Fruit fly (Drosophila melanogaster) whole organism, prepupa: Measurements from ENCODE around the gene CG10011.

ENCODE experiments used
- Blimp-1 ChIP-seq: fragments of 200-800 bp; sonication (Bioruptor generic); optimal IDR thresholded peaks from 3 replicates; lab custom pipeline; 2017; ENCODE audit warnings: missing biosample characterization, missing genetic modification characterization, mild to moderate bottlenecking, moderate library complexity, missing genetic modification reagents
- CG10631 ChIP-seq: fragments of 200-800 bp; sonication (Bioruptor generic); optimal IDR thresholded peaks from 2 replicates; lab custom pipeline; 2016; ENCODE audit warnings: missing biosample characterization, missing genetic modification characterization
- CG11294 ChIP-seq: fragments of 200-800 bp; sonication (Bioruptor generic); IDR thresholded peaks from 2 replicates; pipeline ENCODE4 v1.3.6; 2022; ENCODE audit warnings: missing biosample characterization, missing genetic modification characterization
- CG11762 ChIP-seq: fragments of 200-800 bp; sonication (Bioruptor generic); optimal IDR thresholded peaks from 3 replicates; lab custom pipeline; 2016; ENCODE audit warnings: missing biosample characterization, missing genetic modification characterization; ENCODE audit not compliant: insufficient read depth
- CG16779 ChIP-seq: fragments of 200-800 bp; sonication (Bioruptor generic); optimal IDR thresholded peaks from 3 replicates; lab custom pipeline; 2017; ENCODE audit warnings: missing biosample characterization, mild to moderate bottlenecking, missing genetic modification characterization
- CG3032 ChIP-seq: fragments of 200-800 bp; optimal IDR thresholded peaks from 2 replicates; lab custom pipeline; 2019; ENCODE audit warnings: missing biosample characterization, mild to moderate bottlenecking, missing genetic modification characterization, moderate library complexity
- CG31627 ChIP-seq: fragments of 200-800 bp; sonication (Bioruptor generic); optimal IDR thresholded peaks from 3 replicates; lab custom pipeline; 2016; ENCODE audit warnings: missing biosample characterization, missing genetic modification characterization
- CG3919 ChIP-seq: fragments of 200-800 bp; sonication (Bioruptor generic); optimal IDR thresholded peaks from 3 replicates; lab custom pipeline; 2016; ENCODE audit warnings: missing biosample characterization, missing genetic modification characterization
- CG6163 ChIP-seq: fragments of 200-800 bp; sonication (Bioruptor generic); IDR thresholded peaks from 3 replicates; pipeline ENCODE4 v1.3.6; 2022; ENCODE audit warnings: missing biosample characterization, missing genetic modification characterization
- CG6808 ChIP-seq: fragments of 200-800 bp; sonication (Bioruptor generic); optimal IDR thresholded peaks from 3 replicates; lab custom pipeline; 2017; ENCODE audit warnings: missing biosample characterization, missing genetic modification characterization, mild to moderate bottlenecking, moderate library complexity, missing genetic modification reagents
- CG6854 ChIP-seq: fragments of 200-800 bp; sonication (Bioruptor generic); optimal IDR thresholded peaks from 2 replicates; lab custom pipeline; 2017; ENCODE audit warnings: missing biosample characterization, mild to moderate bottlenecking, missing genetic modification characterization
- CG8319 ChIP-seq: fragments of 200-800 bp; sonication (Bioruptor generic); optimal IDR thresholded peaks from 3 replicates; lab custom pipeline; 2016; ENCODE audit warnings: missing biosample characterization, missing genetic modification characterization
- Eip75B ChIP-seq: fragments of 200-800 bp; sonication (Bioruptor generic); optimal IDR thresholded peaks from 3 replicates; lab custom pipeline; 2016; ENCODE audit warnings: missing biosample characterization, missing genetic modification characterization
- Eip78C ChIP-seq: fragments of 200-800 bp; sonication (Bioruptor generic); peaks from one replicate; lab custom pipeline; 2016; ENCODE audit warnings: missing biosample characterization, missing genetic modification characterization
- Hr39 ChIP-seq: fragments of 200-800 bp; sonication (Bioruptor generic); optimal IDR thresholded peaks from 2 replicates; lab custom pipeline; 2016; ENCODE audit warnings: missing biosample characterization, missing genetic modification characterization
- Met ChIP-seq: fragments of 200-800 bp; sonication (Bioruptor generic); optimal IDR thresholded peaks from 3 replicates; lab custom pipeline; 2016; ENCODE audit warnings: missing biosample characterization, missing genetic modification characterization
- Smox ChIP-seq: fragments of 200-800 bp; sonication (Bioruptor generic); optimal IDR thresholded peaks from 3 replicates; lab custom pipeline; 2016; ENCODE audit warnings: missing biosample characterization, missing genetic modification characterization
- Sox102F ChIP-seq: fragments of 200-800 bp; sonication (Bioruptor generic); optimal IDR thresholded peaks from 2 replicates; lab custom pipeline; 2016; ENCODE audit warnings: missing biosample characterization, mild to moderate bottlenecking, missing genetic modification characterization
- eg ChIP-seq: fragments of 200-800 bp; sonication (Bioruptor generic); IDR thresholded peaks from 3 replicates; pipeline ENCODE4 v1.3.6; 2022; ENCODE audit warnings: missing biosample characterization, missing genetic modification characterization
- esn ChIP-seq: fragments of 200-800 bp; sonication (Bioruptor generic); optimal IDR thresholded peaks from 2 replicates; lab custom pipeline; 2016; ENCODE audit warnings: missing biosample characterization, mild to moderate bottlenecking, missing genetic modification characterization, moderate library complexity
- fd59A ChIP-seq: fragments of 200-800 bp; sonication (Bioruptor generic); optimal IDR thresholded peaks from 2 replicates; lab custom pipeline; 2017; ENCODE audit warnings: missing biosample characterization, mild to moderate bottlenecking, missing genetic modification characterization, missing genetic modification reagents
- fkh ChIP-seq: fragments of 200-800 bp; sonication (Bioruptor generic); optimal IDR thresholded peaks from 3 replicates; lab custom pipeline; 2017; ENCODE audit warnings: missing biosample characterization, mild to moderate bottlenecking, missing genetic modification characterization, moderate library complexity
- net ChIP-seq: fragments of 200-800 bp; sonication (Bioruptor generic); optimal IDR thresholded peaks from 3 replicates; lab custom pipeline; 2016; ENCODE audit warnings: missing biosample characterization, missing genetic modification characterization
- pdm3 ChIP-seq: fragments of 200-800 bp; sonication (Bioruptor generic); optimal IDR thresholded peaks from 3 replicates; lab custom pipeline; 2016; ENCODE audit warnings: missing biosample characterization, missing genetic modification characterization
- salr ChIP-seq, 2 experiments: fragments of 200-800 bp; sonication (Bioruptor generic); optimal IDR thresholded peaks; 3 replicates each; lab custom pipeline; 2016 to 2018; ENCODE audit warnings: missing biosample characterization in 2 of 2, missing genetic modification characterization in 2 of 2, mild to moderate bottlenecking in 1 of 2
- spab ChIP-seq: fragments of 200-800 bp; sonication (Bioruptor generic); optimal IDR thresholded peaks from 2 replicates; lab custom pipeline; 2017; ENCODE audit warnings: missing biosample characterization, mild to moderate bottlenecking, missing genetic modification characterization, missing genetic modification reagents
- ss ChIP-seq, 2 experiments: fragments of 200-800 bp; sonication (Bioruptor generic); optimal IDR thresholded peaks; 2 replicates in 1 of 2; 3 replicates in 1 of 2; lab custom pipeline; 2017 to 2018; ENCODE audit warnings: mild to moderate bottlenecking in 2 of 2, missing biosample characterization in 2 of 2, missing genetic modification characterization in 2 of 2, moderate library complexity in 1 of 2
- svp ChIP-seq: fragments of 200-800 bp; sonication (Bioruptor generic); peaks from one replicate; lab custom pipeline; 2016; ENCODE audit warnings: missing biosample characterization, missing genetic modification characterization
- topi ChIP-seq: fragments of 200-800 bp; sonication (Bioruptor generic); optimal IDR thresholded peaks from 3 replicates; lab custom pipeline; 2016; ENCODE audit warnings: missing biosample characterization, missing genetic modification characterization
- vri ChIP-seq: fragments of 200-800 bp; sonication (Bioruptor generic); optimal IDR thresholded peaks from 3 replicates; lab custom pipeline; 2016; ENCODE audit warnings: missing biosample characterization, mild to moderate bottlenecking, missing genetic modification characterization

CG10011 gene

dm6 chr3R:28672134-28672533 lies 37.2 kb upstream of the CG10011 start (continued):
- TF ChIP-seq CG8319 (GFP tag; lab: Kevin White, UChicago): peak; percentile 26
- TF ChIP-seq CG11762 (GFP tag; lab: Kevin White, UChicago): peak; percentile 44
- TF ChIP-seq CG10631 (GFP tag; lab: Kevin White, UChicago): peak; percentile 18
- TF ChIP-seq Eip78C (GFP tag; lab: Kevin White, UChicago): peak; percentile 89
- peak; percentile 67 for TF ChIP-seq net
- no peak for TF ChIP-seq spab (GFP tag; lab: Kevin White, UChicago)
- TF ChIP-seq Eip75B: peak; percentile 49
- no peak for TF ChIP-seq fkh (GFP tag; lab: Kevin White, UChicago)
- TF ChIP-seq CG6808 (GFP tag; lab: Kevin White, UChicago): peak; percentile 39
- peak; percentile 67 for TF ChIP-seq eg (GFP tag; lab: Robert Waterston, UW)
- peak; percentile 77 for TF ChIP-seq esn (GFP tag; lab: Kevin White, UChicago)
- TF ChIP-seq fd59A: no peak
- TF ChIP-seq Sox102F (GFP tag; lab: Kevin White, UChicago): peak; percentile 48
- peak; percentile 18 for TF ChIP-seq Blimp-1
- peak; percentile 85 for TF ChIP-seq Hr39
- peak in 1 of 2 experiments; percentile 5 for TF ChIP-seq ss (GFP tag; optimal IDR thresholded peaks at IDR 0.05; lab: Kevin White, UChicago)
- TF ChIP-seq pdm3 (GFP tag; lab: Kevin White, UChicago): peak; percentile 82
- peak; percentile 47 for TF ChIP-seq topi (GFP tag; lab: Kevin White, UChicago)
- TF ChIP-seq CG3032 (tag; lab: Kevin White, UChicago): peak; percentile 54
- TF ChIP-seq CG11294: no peak
- peak in 1 of 2 experiments; percentile 78 for TF ChIP-seq salr (GFP tag; optimal IDR thresholded peaks at IDR 0.05; lab: Kevin White, UChicago)
- TF ChIP-seq CG3919 (GFP tag; lab: Kevin White, UChicago): peak; percentile 86
- peak; percentile 54; the same call in 2 of the 3 replicates for TF ChIP-seq CG6163

dm6 chr3R:28670404-28670803 lies 35.5 kb upstream of the CG10011 start, which contains the start of gene Sid:
TSS of gene Sid (plus strand) at chr3R:28670704.
- peak; percentile 84 for TF ChIP-seq svp (GFP tag; lab: Kevin White, UChicago)
- TF ChIP-seq CG10631 (GFP tag; lab: Kevin White, UChicago): no peak

- TF ChIP-seq Eip78C (GFP tag; lab: Kevin White, UChicago): peak; percentile 74
- TF ChIP-seq eg (GFP tag; lab: Robert Waterston, UW): no peak
- no peak for TF ChIP-seq CG3919 (GFP tag; lab: Kevin White, UChicago)
Observed at dm6 chr3R:28668854-28669253, 34.0 kb upstream of the CG10011 start, which contains the start of gene CG33346. TSS of gene CG33346 (plus strand) at chr3R:28669233.

dm6 chr3R:28662956-28663355 lies 28.1 kb upstream of the CG10011 start:
- TF ChIP-seq vri (GFP tag; lab: Kevin White, UChicago) (no peak), svp (GFP tag; lab: Kevin White, UChicago) (peak; percentile 21)

dm6 chr3R:28656127-28656715 lies 21.3 kb upstream of the CG10011 start:
- TF ChIP-seq CG31627 (GFP tag; lab: Kevin White, UChicago): peak; percentile 35
- TF ChIP-seq svp (GFP tag; lab: Kevin White, UChicago): peak; percentile 98
- TF ChIP-seq Eip78C (GFP tag; lab: Kevin White, UChicago): peak; percentile 68
- no peak for TF ChIP-seq CG16779
- TF ChIP-seq vri (GFP tag; lab: Kevin White, UChicago): peak; percentile 1
- TF ChIP-seq Hr39: peak; percentile 26
- TF ChIP-seq fkh (GFP tag; lab: Kevin White, UChicago): no peak
- TF ChIP-seq topi (GFP tag; lab: Kevin White, UChicago): peak; percentile 19
- TF ChIP-seq Eip75B: peak; percentile 8
- no peak for TF ChIP-seq CG6854 (GFP tag; lab: Kevin White, UChicago)
- peak; percentile 28 for TF ChIP-seq Smox (GFP tag; lab: Kevin White, UChicago)
- TF ChIP-seq Met (GFP tag; lab: Kevin White, UChicago): peak; percentile 22
